Worm (Caenorhabditis elegans) whole organism, midembryonic: Measurements from ENCODE around the gene cyp-33C9.

ENCODE experiments used
- T22C8.4 ChIP-seq: fragments of 200-800 bp; sonication (Bioruptor generic); IDR thresholded peaks from 2 replicates; pipeline ENCODE4 v1.3.6; 2022; ENCODE audit warnings: missing genetic modification characterization, missing compliant biosample characterization
- cog-1 ChIP-seq: sonication (generic microtip); optimal IDR thresholded peaks from 2 replicates; lab custom pipeline; 2016; ENCODE audit warnings: missing genetic modification characterization, missing compliant biosample characterization
- flt-1 ChIP-seq: fragments of 200-800 bp; sonication (Bioruptor generic); IDR thresholded peaks from 2 replicates; pipeline ENCODE4 v1.3.6; 2022; ENCODE audit warnings: missing genetic modification characterization, missing compliant biosample characterization
- klf-2 ChIP-seq: fragments of 200-800 bp; sonication (Bioruptor generic); conservative IDR thresholded peaks from 2 replicates; pipeline ENCODE4 v1.3.6; 2022; ENCODE audit warnings: missing genetic modification reagents, missing genetic modification characterization, missing compliant biosample characterization
- med-1 ChIP-seq: sonication (generic microtip); optimal IDR thresholded peaks from 2 replicates; lab custom pipeline; 2017; ENCODE audit warnings: missing genetic modification characterization, mild to moderate bottlenecking, missing compliant biosample characterization, antibody characterized with exemption, missing genetic modification reagents; ENCODE audit not compliant: insufficient read depth
- ref-1 ChIP-seq: fragments of 200-800 bp; sonication (Bioruptor generic); conservative IDR thresholded peaks from 2 replicates; pipeline ENCODE4 v1.3.6; 2022; ENCODE audit warnings: missing genetic modification reagents, missing genetic modification characterization, missing compliant biosample characterization
- tab-1 ChIP-seq: fragments of 200-800 bp; sonication (Bioruptor generic); IDR thresholded peaks from 2 replicates; pipeline ENCODE4 v1.3.6; 2022; ENCODE audit warnings: missing genetic modification characterization, missing compliant biosample characterization
- ztf-23 ChIP-seq: fragments of 200-800 bp; sonication (Bioruptor generic); IDR thresholded peaks from 2 replicates; pipeline ENCODE4 v1.3.6; 2022; ENCODE audit warnings: missing genetic modification reagents, missing genetic modification characterization, missing compliant biosample characterization
- ztf-29 ChIP-seq: fragments of 200-800 bp; sonication (Bioruptor generic); IDR thresholded peaks from 2 replicates; pipeline ENCODE4 v1.3.6; 2022; ENCODE audit warnings: missing genetic modification reagents, missing genetic modification characterization, missing compliant biosample characterization

Gene cyp-33C9

ce11 chrV:3094351-3094750 lies at the start of gene cyp-33C9:
Gene cyp-33C9, minus strand, starts transcription at chrV:3094561.
- TF ChIP-seq ztf-29 (no peak), ztf-23 (GFP tag; lab: Robert Waterston, UW) (no peak), klf-2 (GFP tag; lab: Robert Waterston, UW) (no peak), cog-1 (tag; lab: Kevin White, UChicago) (no peak), T22C8.4 (no peak), tab-1 (GFP tag; lab: Robert Waterston, UW) (no peak), med-1 (GFP tag; lab: Kevin White, UChicago) (no peak), flt-1 (GFP tag; lab: Robert Waterston, UW) (no peak), ref-1 (GFP tag; lab: Robert Waterston, UW) (no peak)

- no peak for TF ChIP-seq klf-2 (GFP tag; lab: Robert Waterston, UW)
- TF ChIP-seq ztf-29 = no peak
- TF ChIP-seq tab-1 (GFP tag; lab: Robert Waterston, UW) = no peak
- TF ChIP-seq ztf-23 (GFP tag; lab: Robert Waterston, UW) = no peak
- no peak for TF ChIP-seq cog-1 (tag; lab: Kevin White, UChicago)
These were observed 46.8 kb upstream of the cyp-33C9 start, which contains the start of gene srab-9 for ce11 chrV:3141190-3141589. Gene srab-9, minus strand, starts transcription at chrV:3141290.

ce11 chrV:3138488-3138887 lies 44.1 kb upstream of the cyp-33C9 start, which contains the start of the genes irld-3 and F02C9.1:
Gene irld-3, minus strand, starts transcription at chrV:3138588.
Gene F02C9.1, plus strand, starts transcription at chrV:3138703.
- no peak for TF ChIP-seq klf-2 (GFP tag; lab: Robert Waterston, UW)
- no peak for TF ChIP-seq med-1 (GFP tag; lab: Kevin White, UChicago)
- no peak for TF ChIP-seq flt-1 (GFP tag; lab: Robert Waterston, UW)
- no peak for TF ChIP-seq cog-1 (tag; lab: Kevin White, UChicago)
- TF ChIP-seq tab-1 (GFP tag; lab: Robert Waterston, UW) = no peak
- no peak for TF ChIP-seq T22C8.4
- TF ChIP-seq ztf-29 = no peak
- no peak for TF ChIP-seq ref-1 (GFP tag; lab: Robert Waterston, UW)
- no peak for TF ChIP-seq ztf-23 (GFP tag; lab: Robert Waterston, UW)

- no peak for TF ChIP-seq flt-1 (GFP tag; lab: Robert Waterston, UW)
- no peak for TF ChIP-seq ref-1 (GFP tag; lab: Robert Waterston, UW)
- no peak for TF ChIP-seq ztf-29
- TF ChIP-seq T22C8.4 = no peak
- no peak for TF ChIP-seq med-1 (GFP tag; lab: Kevin White, UChicago)
- TF ChIP-seq klf-2 (GFP tag; lab: Robert Waterston, UW) = no peak
- TF ChIP-seq tab-1 (GFP tag; lab: Robert Waterston, UW) = no peak
- no peak for TF ChIP-seq cog-1 (tag; lab: Kevin White, UChicago)
- no peak for TF ChIP-seq ztf-23 (GFP tag; lab: Robert Waterston, UW)
These were observed 39.0 kb upstream of the cyp-33C9 start, which contains the start of gene F02C9.2 for ce11 chrV:3133293-3133755. Gene F02C9.2, plus strand, starts transcription at chrV:3133705.

ce11 chrV:3132116-3132515 lies 37.8 kb upstream of the cyp-33C9 start:
- no peak for TF ChIP-seq med-1 (GFP tag; lab: Kevin White, UChicago)
- TF ChIP-seq flt-1 (GFP tag; lab: Robert Waterston, UW) = peak; percentile 48; the same call in 1 of the 2 replicates

- no peak for TF ChIP-seq T22C8.4
- TF ChIP-seq ref-1 (GFP tag; lab: Robert Waterston, UW) = no peak
- TF ChIP-seq klf-2 (GFP tag; lab: Robert Waterston, UW) = no peak
- TF ChIP-seq ztf-23 (GFP tag; lab: Robert Waterston, UW) = no peak
- TF ChIP-seq tab-1 (GFP tag; lab: Robert Waterston, UW) = no peak
- TF ChIP-seq med-1 (GFP tag; lab: Kevin White, UChicago) = no peak
- TF ChIP-seq ztf-29 = no peak
- TF ChIP-seq flt-1 (GFP tag; lab: Robert Waterston, UW) = no peak
- no peak for TF ChIP-seq cog-1 (tag; lab: Kevin White, UChicago)
These were observed 34.4 kb upstream of the cyp-33C9 start, which contains the start of gene tat-6 for ce11 chrV:3128803-3129202. Gene tat-6, plus strand, starts transcription at chrV:3129103.

ce11 chrV:3127670-3128069 lies 33.3 kb upstream of the cyp-33C9 start, which contains the start of gene Y73C8C.10:
Gene Y73C8C.10, minus strand, starts transcription at chrV:3127770.
- TF ChIP-seq ztf-29 (no peak), ztf-23 (GFP tag; lab: Robert Waterston, UW) (no peak), ref-1 (GFP tag; lab: Robert Waterston, UW) (no peak), flt-1 (GFP tag; lab: Robert Waterston, UW) (no peak), tab-1 (GFP tag; lab: Robert Waterston, UW) (no peak), klf-2 (GFP tag; lab: Robert Waterston, UW) (no peak), cog-1 (tag; lab: Kevin White, UChicago) (no peak), T22C8.4 (no peak), med-1 (GFP tag; lab: Kevin White, UChicago) (no peak)

- TF ChIP-seq flt-1 (GFP tag; lab: Robert Waterston, UW) (no peak), klf-2 (GFP tag; lab: Robert Waterston, UW) (no peak), ztf-23 (GFP tag; lab: Robert Waterston, UW) (no peak), med-1 (GFP tag; lab: Kevin White, UChicago) (no peak), cog-1 (tag; lab: Kevin White, UChicago) (no peak), T22C8.4 (no peak), tab-1 (GFP tag; lab: Robert Waterston, UW) (no peak), ref-1 (GFP tag; lab: Robert Waterston, UW) (no peak), ztf-29 (no peak)
These were observed 30.6 kb upstream of the cyp-33C9 start, which contains the start of gene Y73C8C.12 for ce11 chrV:3124912-3125311. Gene Y73C8C.12, plus strand, starts transcription at chrV:3125212.

- TF ChIP-seq ref-1 (GFP tag; lab: Robert Waterston, UW) (no peak), flt-1 (GFP tag; lab: Robert Waterston, UW) (no peak)
These were observed 28.0 kb upstream of the cyp-33C9 start for ce11 chrV:3122403-3122802.
